Fruit fly (Drosophila melanogaster) whole organism, embryonic: ENCODE results near the gene CG44001.

Experiments used
- Atf-2 ChIP-seq: fragments of 200-800 bp; sonication (Bioruptor generic); optimal IDR thresholded peaks from 2 replicates; lab custom pipeline; 2016; ENCODE audit warnings: missing biosample characterization, missing genetic modification characterization
- CG10274 ChIP-seq: fragments of 200-800 bp; sonication (Bioruptor generic); optimal IDR thresholded peaks from 3 replicates; lab custom pipeline; 2017; ENCODE audit warnings: missing biosample characterization, mild to moderate bottlenecking, missing genetic modification characterization
- CG11093 ChIP-seq: fragments of 200-800 bp; sonication (Bioruptor generic); IDR thresholded peaks from 3 replicates; pipeline ENCODE4 v1.3.6; 2022; ENCODE audit warnings: missing biosample characterization, missing genetic modification characterization
- CG11398 ChIP-seq: fragments of 200-800 bp; sonication (Bioruptor generic); optimal IDR thresholded peaks from 2 replicates; lab custom pipeline; 2016; ENCODE audit warnings: missing biosample characterization, missing genetic modification characterization
- CG32532 ChIP-seq: fragments of 200-800 bp; sonication (Bioruptor generic); IDR thresholded peaks from 2 replicates; pipeline ENCODE4 v1.3.6; 2022; ENCODE audit warnings: missing biosample characterization, missing genetic modification characterization
- CG4282 ChIP-seq: fragments of 200-800 bp; sonication (Bioruptor generic); optimal IDR thresholded peaks from 2 replicates; lab custom pipeline; 2016; ENCODE audit warnings: missing biosample characterization, missing genetic modification characterization
- CG4854 ChIP-seq: fragments of 200-800 bp; sonication (Bioruptor generic); optimal IDR thresholded peaks from 2 replicates; lab custom pipeline; 2016; ENCODE audit warnings: missing biosample characterization, missing genetic modification characterization, inconsistent platforms
- CG6272 ChIP-seq: fragments of 200-800 bp; sonication (Bioruptor generic); IDR thresholded peaks from 2 replicates; pipeline ENCODE4 v1.3.6; 2022; ENCODE audit warnings: missing biosample characterization, missing genetic modification characterization
- CG7372 ChIP-seq: fragments of 200-800 bp; sonication (Bioruptor generic); IDR thresholded peaks from 2 replicates; pipeline ENCODE4 v1.3.6; 2022; ENCODE audit warnings: missing biosample characterization, missing genetic modification characterization
- CG7963 ChIP-seq: fragments of 200-800 bp; sonication (Bioruptor generic); IDR thresholded peaks from 3 replicates; pipeline ENCODE4 v1.3.6; 2022; ENCODE audit warnings: missing biosample characterization, missing genetic modification characterization; ENCODE audit not compliant: partially characterized antibody
- CG8290 ChIP-seq, 3 experiments: fragments of 200-800 bp; sonication (Bioruptor generic); optimal IDR thresholded peaks; 2 replicates each; lab custom pipeline; 2016 to 2019; ENCODE audit warnings: missing biosample characterization in 3 of 3, missing genetic modification characterization in 3 of 3, mild to moderate bottlenecking in 2 of 3, moderate library complexity in 1 of 3
- CG8478 ChIP-seq: fragments of >200 bp; optimal IDR thresholded peaks from 2 replicates; lab custom pipeline; 2018
- CG9437 ChIP-seq: fragments of 200-800 bp; sonication (Bioruptor generic); optimal IDR thresholded peaks from 2 replicates; lab custom pipeline; 2018; ENCODE audit warnings: missing biosample characterization, mild to moderate bottlenecking, missing genetic modification characterization
- CHES-1-like ChIP-seq: fragments of 200-800 bp; sonication (Bioruptor generic); optimal IDR thresholded peaks from 2 replicates; lab custom pipeline; 2016; ENCODE audit warnings: missing biosample characterization, missing genetic modification characterization
- Dfd ChIP-seq, 2 experiments: fragments of >200 bp; optimal IDR thresholded peaks; 2 replicates each; lab custom pipeline; 2017; ENCODE audit warnings: missing biosample characterization in 2 of 2, missing genetic modification characterization in 2 of 2
- Doc3 ChIP-seq: fragments of 200-800 bp; sonication (Bioruptor generic); IDR thresholded peaks from 3 replicates; pipeline ENCODE4 v1.3.6; 2022; ENCODE audit warnings: missing biosample characterization, missing genetic modification characterization; ENCODE audit not compliant: partially characterized antibody
- Dref ChIP-seq: fragments of 200-800 bp; sonication (Bioruptor generic); IDR thresholded peaks from 2 replicates; pipeline ENCODE4 v1.3.6; 2022; ENCODE audit warnings: missing biosample characterization, missing genetic modification characterization
- E2f1 ChIP-seq: fragments of 200-800 bp; sonication (Bioruptor generic); IDR thresholded peaks from 2 replicates; pipeline ENCODE4 v1.3.6; 2022; ENCODE audit warnings: missing biosample characterization, missing genetic modification characterization
- Elba2 ChIP-seq: fragments of 200-800 bp; sonication (Bioruptor generic); optimal IDR thresholded peaks from 3 replicates; lab custom pipeline; 2016; ENCODE audit warnings: missing biosample characterization, missing genetic modification characterization
- GATAe ChIP-seq: fragments of 200-800 bp; sonication (Bioruptor generic); conservative IDR thresholded peaks from 2 replicates; pipeline ENCODE4 v1.3.6; 2022; ENCODE audit warnings: missing biosample characterization, missing genetic modification characterization
- Hey ChIP-seq: fragments of 200-800 bp; sonication (Bioruptor generic); optimal IDR thresholded peaks from 3 replicates; lab custom pipeline; 2018; ENCODE audit warnings: missing biosample characterization, mild to moderate bottlenecking, missing genetic modification characterization
- Hr3 ChIP-seq: fragments of 200-800 bp; sonication (Bioruptor generic); optimal IDR thresholded peaks from 3 replicates; lab custom pipeline; 2016; ENCODE audit warnings: missing biosample characterization, missing genetic modification characterization
- Lhr ChIP-seq: fragments of 200-800 bp; sonication (Bioruptor generic); optimal IDR thresholded peaks from 3 replicates; lab custom pipeline; 2017; ENCODE audit warnings: mild to moderate bottlenecking, missing biosample characterization, missing genetic modification reagents, missing genetic modification characterization
- MTF-1 ChIP-seq: fragments of 200-800 bp; sonication (Bioruptor generic); optimal IDR thresholded peaks from 2 replicates; lab custom pipeline; 2018; ENCODE audit warnings: missing biosample characterization, mild to moderate bottlenecking, missing genetic modification characterization, borderline replicate concordance
- Mad ChIP-seq: fragments of 200-800 bp; sonication (Bioruptor generic); optimal IDR thresholded peaks from 2 replicates; lab custom pipeline; 2016; ENCODE audit warnings: missing biosample characterization, missing genetic modification characterization
- Nf-YA ChIP-seq: fragments of 200-800 bp; sonication (Bioruptor generic); IDR thresholded peaks from 2 replicates; pipeline ENCODE4 v1.3.6; 2022; ENCODE audit warnings: missing biosample characterization, missing genetic modification characterization
- PHDP ChIP-seq: fragments of 200-800 bp; sonication (Bioruptor generic); optimal IDR thresholded peaks from 3 replicates; lab custom pipeline; 2018; ENCODE audit warnings: missing biosample characterization, mild to moderate bottlenecking, missing genetic modification characterization, moderate library complexity
- Ptx1 ChIP-seq: fragments of 200-800 bp; sonication (Bioruptor generic); IDR thresholded peaks from 2 replicates; pipeline ENCODE4 v1.3.6; 2022; ENCODE audit warnings: missing biosample characterization, missing genetic modification characterization
- Sin3A ChIP-seq: fragments of >200 bp; optimal IDR thresholded peaks from 2 replicates; lab custom pipeline; 2018
- Stat92E ChIP-seq, 3 experiments: fragments of >200 bp in 2 of 3; fragments of 200-800 bp in 1 of 3; sonication (Bioruptor generic) in 1 of 3; optimal IDR thresholded peaks; 2 replicates each; lab custom pipeline; 2017 to 2019; ENCODE audit warnings: missing biosample characterization in 3 of 3, missing genetic modification characterization in 3 of 3, mild to moderate bottlenecking in 1 of 3, moderate library complexity in 1 of 3
- Vsx1 ChIP-seq: fragments of 200-800 bp; sonication (Bioruptor generic); optimal IDR thresholded peaks from 2 replicates; lab custom pipeline; 2017; ENCODE audit warnings: missing biosample characterization, mild to moderate bottlenecking, missing genetic modification characterization, missing genetic modification reagents
- bsh ChIP-seq, 2 experiments: fragments of 200-800 bp; sonication (Bioruptor generic); optimal IDR thresholded peaks; 2 replicates each; lab custom pipeline; 2017 to 2018; ENCODE audit warnings: mild to moderate bottlenecking in 2 of 2, missing biosample characterization in 2 of 2, missing genetic modification characterization in 2 of 2, moderate library complexity in 1 of 2
- cad ChIP-seq: fragments of >200 bp; optimal IDR thresholded peaks from 2 replicates; lab custom pipeline; 2017; ENCODE audit warnings: missing biosample characterization, missing genetic modification characterization
- crc ChIP-seq: fragments of 200-800 bp; sonication (Bioruptor generic); optimal IDR thresholded peaks from 2 replicates; lab custom pipeline; 2016; ENCODE audit warnings: missing biosample characterization, missing genetic modification characterization
- ems ChIP-seq: fragments of 200-800 bp; sonication (Bioruptor generic); optimal IDR thresholded peaks from 3 replicates; lab custom pipeline; 2016; ENCODE audit warnings: missing biosample characterization, missing genetic modification characterization
- gce ChIP-seq: fragments of 200-800 bp; sonication (Bioruptor generic); IDR thresholded peaks from 3 replicates; pipeline ENCODE4 v1.3.6; 2022; ENCODE audit warnings: missing biosample characterization, missing genetic modification characterization
- gem ChIP-seq: fragments of 200-800 bp; sonication (Bioruptor generic); optimal IDR thresholded peaks from 2 replicates; lab custom pipeline; 2019; ENCODE audit warnings: missing biosample characterization, mild to moderate bottlenecking, missing genetic modification characterization, moderate library complexity
- insv ChIP-seq, 2 experiments: fragments of 200-800 bp; sonication (Bioruptor generic); optimal IDR thresholded peaks; 3 replicates each; lab custom pipeline; 2016 to 2018; ENCODE audit warnings: missing biosample characterization in 2 of 2, missing genetic modification characterization in 2 of 2
- mam ChIP-seq: fragments of 200-800 bp; sonication (Bioruptor generic); optimal IDR thresholded peaks from 3 replicates; lab custom pipeline; 2016; ENCODE audit warnings: missing biosample characterization, missing genetic modification characterization
- nerfin-1 ChIP-seq: fragments of 200-800 bp; sonication (Bioruptor generic); optimal IDR thresholded peaks from 3 replicates; lab custom pipeline; 2019; ENCODE audit warnings: missing biosample characterization, mild to moderate bottlenecking, missing genetic modification characterization, moderate library complexity
- otp ChIP-seq: fragments of 200-800 bp; sonication (Bioruptor generic); IDR thresholded peaks from 3 replicates; pipeline ENCODE4, ENCODE4 v1.3.6; 2022; ENCODE audit warnings: missing biosample characterization, missing genetic modification characterization
- pb ChIP-seq: fragments of 200-800 bp; sonication (Bioruptor generic); optimal IDR thresholded peaks from 3 replicates; lab custom pipeline; 2016; ENCODE audit warnings: missing biosample characterization, missing genetic modification characterization
- psq ChIP-seq: fragments of 200-800 bp; sonication (Bioruptor generic); optimal IDR thresholded peaks from 2 replicates; lab custom pipeline; 2017; ENCODE audit warnings: missing biosample characterization, missing genetic modification characterization
- rib ChIP-seq: fragments of 200-800 bp; sonication (Bioruptor generic); IDR thresholded peaks from 2 replicates; pipeline ENCODE4 v1.3.6; 2022; ENCODE audit warnings: missing biosample characterization, missing genetic modification characterization
- row ChIP-seq: fragments of 200-800 bp; sonication (Bioruptor generic); IDR thresholded peaks from 3 replicates; pipeline ENCODE4 v1.3.6; 2022; ENCODE audit warnings: missing biosample characterization, missing genetic modification characterization
- scrt ChIP-seq: fragments of 200-800 bp; sonication (Bioruptor generic); optimal IDR thresholded peaks from 2 replicates; lab custom pipeline; 2018; ENCODE audit warnings: missing biosample characterization, mild to moderate bottlenecking, missing genetic modification characterization, moderate library complexity
- sens ChIP-seq: fragments of 200-800 bp; sonication (Bioruptor generic); peaks from one replicate; lab custom pipeline; 2016; ENCODE audit warnings: missing biosample characterization, missing genetic modification characterization
- slbo ChIP-seq: fragments of 200-800 bp; sonication (Bioruptor generic); IDR thresholded peaks from 2 replicates; pipeline ENCODE4 v1.3.6; 2022; ENCODE audit warnings: missing biosample characterization, missing genetic modification characterization
- so ChIP-seq: fragments of 200-800 bp; sonication (Bioruptor generic); IDR thresholded peaks from 3 replicates; pipeline ENCODE4 v1.3.6; 2022; ENCODE audit warnings: missing biosample characterization, missing genetic modification characterization

CG44001 gene

DNA sequence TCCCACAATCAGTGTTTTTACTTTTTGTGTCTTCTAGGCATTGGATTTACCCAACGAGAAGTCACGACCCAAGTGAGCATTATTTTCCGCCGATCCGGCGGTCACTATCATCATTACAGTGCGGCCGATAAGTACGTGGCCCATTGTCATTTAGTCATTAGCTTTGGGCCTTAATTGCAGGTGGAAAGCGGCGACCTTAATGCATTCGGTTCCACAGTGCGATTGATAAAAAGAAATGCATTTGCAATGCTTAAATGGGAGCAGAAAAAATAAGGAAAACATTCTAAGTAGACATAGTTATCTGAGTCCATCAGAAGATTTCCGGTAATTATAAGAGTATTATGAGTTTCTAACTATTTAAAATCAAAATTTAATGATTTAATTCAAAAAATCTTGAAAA is 49.1 kb downstream of the CG44001 start (continued):
- TF ChIP-seq Doc3 (GFP tag; lab: Robert Waterston, UW) (no peak), Dfd (GFP tag; optimal IDR thresholded peaks at IDR 0.05; lab: Kevin White, UChicago) (no peak), slbo (GFP tag; lab: Robert Waterston, UW) (peak; percentile 17; the same call in 1 of the 2 replicates), Hr3 (no peak), otp (GFP tag; lab: Robert Waterston, UW) (no peak), psq (GFP tag; lab: Kevin White, UChicago) (no peak), gce (GFP tag; lab: Robert Waterston, UW) (no peak), CHES-1-like (no peak), Ptx1 (GFP tag; lab: Robert Waterston, UW) (peak; percentile 21; the same call in 1 of the 2 replicates), ems (GFP tag; lab: Kevin White, UChicago) (no peak), row (GFP tag; lab: Robert Waterston, UW) (peak; percentile 26; the same call in 1 of the 3 replicates), CG11093 (GFP tag; lab: Robert Waterston, UW) (no peak), crc (no peak), insv (GFP tag; optimal IDR thresholded peaks at IDR 0.05; lab: Kevin White, UChicago) (no peak), CG6272 (GFP tag; lab: Robert Waterston, UW) (no peak), MTF-1 (GFP tag; lab: Kevin White, UChicago) (no peak), CG7963 (GFP tag; lab: Robert Waterston, UW) (no peak), CG7372 (GFP tag; lab: Robert Waterston, UW) (no peak), CG32532 (peak; percentile 32), E2f1 (GFP tag; lab: Robert Waterston, UW) (no peak), PHDP (no peak), CG4282 (GFP tag; lab: Kevin White, UChicago) (no peak), so (GFP tag; lab: Robert Waterston, UW) (no peak), GATAe (no peak), Dref (GFP tag; lab: Robert Waterston, UW) (no peak), Nf-YA (GFP tag; lab: Robert Waterston, UW) (no peak), pb (GFP tag; lab: Kevin White, UChicago) (no peak)

DNA sequence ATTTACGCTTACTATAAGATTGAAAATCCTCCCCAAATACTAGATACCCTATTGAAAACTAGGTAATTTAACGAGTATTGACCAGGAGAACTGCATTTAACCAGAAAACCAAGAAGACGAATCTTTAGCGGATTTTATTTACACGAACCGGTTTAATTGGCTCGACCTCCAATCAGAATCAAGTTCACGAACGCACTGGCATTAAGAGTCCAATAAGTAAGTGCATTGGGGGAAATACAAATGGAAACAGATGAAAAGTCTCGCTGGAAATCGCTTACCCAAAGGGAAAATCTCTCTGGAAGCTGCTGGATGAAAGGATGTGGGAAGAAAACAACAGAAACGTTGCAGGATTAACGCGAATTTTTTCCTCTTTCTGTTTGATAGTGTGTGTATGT is 49.5 kb downstream of the CG44001 start:
- TF ChIP-seq Elba2 (GFP tag; lab: Kevin White, UChicago) (peak; percentile 60), insv (GFP tag; optimal IDR thresholded peaks at IDR 0.05; lab: Kevin White, UChicago) (peak; percentile 72 to 95), Vsx1 (GFP tag; lab: Kevin White, UChicago) (no peak), sens (GFP tag; lab: Kevin White, UChicago) (peak; percentile 1)

- TF ChIP-seq Mad (GFP tag; lab: Kevin White, UChicago) (no peak), Hey (tag; lab: Kevin White, UChicago) (no peak), rib (GFP tag; lab: Robert Waterston, UW) (no peak), bsh (GFP tag; optimal IDR thresholded peaks at IDR 0.05; lab: Kevin White, UChicago) (peak; percentile 0 to 31), nerfin-1 (tag; lab: Kevin White, UChicago) (no peak), CG10274 (GFP tag; lab: Kevin White, UChicago) (no peak), gem (tag; lab: Kevin White, UChicago) (no peak), Stat92E (GFP tag; optimal IDR thresholded peaks at IDR 0.05; lab: Kevin White, UChicago) (peak in 1 of 3 experiments; percentile 47), scrt (GFP tag; lab: Kevin White, UChicago) (peak; percentile 49), CG9437 (no peak), mam (GFP tag; lab: Kevin White, UChicago) (no peak), CG8478 (lab: Kevin White, UChicago) (peak; percentile 98), Lhr (GFP tag; lab: Kevin White, UChicago) (peak; percentile 47), CG8290 (GFP tag; optimal IDR thresholded peaks at IDR 0.05; lab: Kevin White, UChicago) (no peak), CG8290 (tag; optimal IDR thresholded peaks at IDR 0.05; lab: Kevin White, UChicago) (peak in 1 of 2 experiments; percentile 35), CG11398 (GFP tag; lab: Kevin White, UChicago) (peak; percentile 22), CG4854 (GFP tag; lab: Kevin White, UChicago) (no peak), Atf-2 (GFP tag; lab: Kevin White, UChicago) (no peak), cad (GFP tag; lab: Kevin White, UChicago) (no peak), Sin3A (lab: Kevin White, UChicago) (no peak)
These were observed 50.1 kb downstream of the CG44001 start, which contains the start of gene Pgant5 for dm6 chr2L:5092992-5093695. Gene Pgant5 (minus strand): TSS chr2L:5093592.
